Fruit fly (Drosophila melanogaster) whole organism, pupa: ENCODE data around the gene CG31740.

Experiments used
- CG13204 ChIP-seq: fragments of 200-800 bp; sonication (Bioruptor generic); optimal IDR thresholded peaks from 2 replicates; lab custom pipeline; 2018; ENCODE audit warnings: missing biosample characterization, mild to moderate bottlenecking, missing genetic modification characterization, moderate library complexity
- CG32121 ChIP-seq: fragments of 200-800 bp; sonication (Bioruptor generic); IDR thresholded peaks from 2 replicates; pipeline ENCODE4 v1.3.6; 2022; ENCODE audit warnings: missing biosample characterization, missing genetic modification characterization
- CG34367 ChIP-seq: fragments of 200-800 bp; sonication (Bioruptor generic); optimal IDR thresholded peaks from 2 replicates; lab custom pipeline; 2018; ENCODE audit warnings: missing biosample characterization, mild to moderate bottlenecking, missing genetic modification characterization
- CG4496 ChIP-seq: fragments of 200-800 bp; sonication (Bioruptor generic); IDR thresholded peaks from 3 replicates; pipeline ENCODE4 v1.3.6; 2022; ENCODE audit warnings: missing biosample characterization, missing genetic modification characterization
- CG9948 ChIP-seq: fragments of 200-800 bp; sonication (Bioruptor generic); optimal IDR thresholded peaks from 2 replicates; lab custom pipeline; 2018; ENCODE audit warnings: missing biosample characterization, mild to moderate bottlenecking, missing genetic modification characterization, moderate library complexity
- EcR ChIP-seq: fragments of 200-800 bp; sonication (Bioruptor generic); optimal IDR thresholded peaks from 3 replicates; lab custom pipeline; 2019; ENCODE audit warnings: missing biosample characterization, missing genetic modification characterization, mild to moderate bottlenecking, moderate library complexity, missing genetic modification reagents
- Ets98B ChIP-seq: fragments of 200-800 bp; sonication (Bioruptor generic); IDR thresholded peaks from 2 replicates; pipeline ENCODE4 v1.3.6; 2022; ENCODE audit warnings: missing biosample characterization, missing genetic modification characterization
- Pif1B ChIP-seq: fragments of 200-800 bp; sonication (Bioruptor generic); optimal IDR thresholded peaks from 3 replicates; lab custom pipeline; 2016; ENCODE audit warnings: missing biosample characterization, missing genetic modification characterization
- Snoo ChIP-seq: fragments of 200-800 bp; sonication (Bioruptor generic); optimal IDR thresholded peaks from 3 replicates; lab custom pipeline; 2017; ENCODE audit warnings: missing biosample characterization, mild to moderate bottlenecking, missing genetic modification characterization, inconsistent platforms
- fd96Ca ChIP-seq: fragments of 200-800 bp; sonication (Bioruptor generic); IDR thresholded peaks from 3 replicates; pipeline ENCODE4 v1.3.6; 2022; ENCODE audit warnings: missing biosample characterization, missing genetic modification characterization
- gl ChIP-seq: fragments of 200-800 bp; sonication (Bioruptor generic); optimal IDR thresholded peaks from 2 replicates; lab custom pipeline; 2018; ENCODE audit warnings: missing biosample characterization, mild to moderate bottlenecking, missing genetic modification characterization
- rn ChIP-seq: fragments of 200-800 bp; sonication (Bioruptor generic); IDR thresholded peaks from 2 replicates; pipeline ENCODE4 v1.3.6; 2022; ENCODE audit warnings: missing biosample characterization, missing genetic modification characterization

DNA sequence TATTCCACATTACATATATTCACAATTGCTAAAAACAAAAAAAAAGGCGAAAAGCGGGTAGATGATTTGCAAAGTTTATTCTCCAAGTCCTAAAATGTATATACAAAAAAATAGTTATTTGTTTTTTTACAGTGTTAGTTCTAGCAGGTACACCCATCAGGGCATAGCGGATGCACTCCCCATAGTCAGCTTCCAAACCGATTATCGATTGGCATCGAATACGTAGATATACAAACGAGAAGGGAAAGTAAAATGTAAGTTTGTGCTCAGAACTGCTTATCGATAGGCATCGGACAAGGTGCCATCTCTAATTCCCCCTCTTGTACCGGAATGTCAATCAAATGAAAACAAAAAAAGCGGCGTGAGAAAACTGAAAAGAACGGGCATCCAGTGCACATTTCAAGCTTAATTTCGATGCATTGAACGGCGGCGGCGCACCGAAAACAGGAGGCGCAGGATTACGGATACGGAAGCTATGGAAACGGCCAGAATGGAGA lies 45.6 kb upstream of the CG31740 start, which contains the start of gene CG5674:
- TF ChIP-seq Pif1B (no peak), CG34367 (tag; lab: Kevin White, UChicago) (no peak), gl (tag; lab: Kevin White, UChicago) (no peak), EcR (no peak), CG4496 (GFP tag; lab: Robert Waterston, UW) (peak; percentile 70), fd96Ca (GFP tag; lab: Robert Waterston, UW) (0 out of 3 replicates have a peak, but pooled peaks have one; percentile 33), Ets98B (GFP tag; lab: Robert Waterston, UW) (peak; percentile 32; the same call in 1 of the 2 replicates), rn (GFP tag; lab: Robert Waterston, UW) (0 out of 2 replicates have a peak, but pooled peaks have one; percentile 16), CG32121 (GFP tag; lab: Robert Waterston, UW) (no peak; the same call in 1 of the 2 replicates), CG13204 (GFP tag; lab: Kevin White, UChicago) (no peak), CG9948 (tag; lab: Kevin White, UChicago) (no peak), Snoo (tag; lab: Kevin White, UChicago) (no peak)
